Fruit fly (Drosophila melanogaster) whole organism, embryonic: ENCODE results near the gene CG14230.
A peak's percentile ranks its signal among the peaks of the same experiment; 100 is the strongest.

Experiments used
- Abd-B ChIP-seq: fragments of 200-800 bp; sonication (Bioruptor generic); optimal IDR thresholded peaks from 2 replicates; lab custom pipeline; 2018; ENCODE audit warnings: missing biosample characterization, mild to moderate bottlenecking, missing genetic modification characterization, moderate library complexity
- Asciz ChIP-seq: fragments of 200-800 bp; sonication (Bioruptor generic); optimal IDR thresholded peaks from 2 replicates; lab custom pipeline; 2017; ENCODE audit warnings: missing biosample characterization, mild to moderate bottlenecking, missing genetic modification characterization, missing genetic modification reagents
- Bdp1 ChIP-seq: fragments of 200-800 bp; sonication (Bioruptor generic); optimal IDR thresholded peaks from 3 replicates; lab custom pipeline; 2016; ENCODE audit warnings: missing biosample characterization, missing genetic modification characterization
- CG12744 ChIP-seq: fragments of 200-800 bp; sonication (Bioruptor generic); optimal IDR thresholded peaks from 2 replicates; lab custom pipeline; 2016; ENCODE audit warnings: missing biosample characterization, missing genetic modification characterization
- CG13424 ChIP-seq: fragments of 200-800 bp; sonication (Bioruptor generic); optimal IDR thresholded peaks from 2 replicates; lab custom pipeline; 2019; ENCODE audit warnings: missing biosample characterization, mild to moderate bottlenecking, missing genetic modification characterization, moderate library complexity
- CG1832 ChIP-seq: fragments of 200-800 bp; sonication (Bioruptor generic); optimal IDR thresholded peaks from 2 replicates; lab custom pipeline; 2017; ENCODE audit warnings: missing biosample characterization, mild to moderate bottlenecking, missing genetic modification characterization, inconsistent platforms
- CG18764 ChIP-seq: fragments of 200-800 bp; sonication (Bioruptor generic); optimal IDR thresholded peaks from 3 replicates; lab custom pipeline; 2016; ENCODE audit warnings: missing biosample characterization, missing genetic modification characterization
- CG2120 ChIP-seq: fragments of 200-800 bp; sonication (Bioruptor generic); optimal IDR thresholded peaks from 3 replicates; lab custom pipeline; 2016; ENCODE audit warnings: missing biosample characterization, missing genetic modification characterization
- CG4424 ChIP-seq: fragments of 200-800 bp; sonication (Bioruptor generic); optimal IDR thresholded peaks from 3 replicates; lab custom pipeline; 2016; ENCODE audit warnings: missing biosample characterization, missing genetic modification characterization
- CG6175 ChIP-seq: fragments of 200-800 bp; sonication (Bioruptor generic); IDR thresholded peaks from 3 replicates; pipeline ENCODE4 v1.3.6; 2022; ENCODE audit warnings: missing biosample characterization, missing genetic modification characterization
- CG6654 ChIP-seq: fragments of 200-800 bp; sonication (Bioruptor generic); optimal IDR thresholded peaks from 2 replicates; lab custom pipeline; 2017; ENCODE audit warnings: missing biosample characterization, mild to moderate bottlenecking, missing genetic modification characterization
- CG6791 ChIP-seq: fragments of 200-800 bp; sonication (Bioruptor generic); IDR thresholded peaks from 3 replicates; pipeline ENCODE4 v1.3.6; 2022; ENCODE audit warnings: missing biosample characterization, missing genetic modification characterization; ENCODE audit not compliant: partially characterized antibody
- CG7839 ChIP-seq: fragments of 200-800 bp; sonication (Bioruptor generic); optimal IDR thresholded peaks from 3 replicates; lab custom pipeline; 2018; ENCODE audit warnings: missing biosample characterization, mild to moderate bottlenecking, missing genetic modification characterization, moderate library complexity
- CG7963 ChIP-seq: fragments of 200-800 bp; sonication (Bioruptor generic); IDR thresholded peaks from 3 replicates; pipeline ENCODE4 v1.3.6; 2022; ENCODE audit warnings: missing biosample characterization, missing genetic modification characterization; ENCODE audit not compliant: partially characterized antibody
- CG8290 ChIP-seq, 3 experiments: fragments of 200-800 bp; sonication (Bioruptor generic); optimal IDR thresholded peaks; 2 replicates each; lab custom pipeline; 2016 to 2019; ENCODE audit warnings: missing biosample characterization in 3 of 3, missing genetic modification characterization in 3 of 3, mild to moderate bottlenecking in 2 of 3, moderate library complexity in 1 of 3
- CG8924 ChIP-seq: fragments of 200-800 bp; optimal IDR thresholded peaks from 3 replicates; lab custom pipeline; 2019; ENCODE audit warnings: missing biosample characterization, mild to moderate bottlenecking, missing genetic modification characterization, moderate library complexity
- CG9609 ChIP-seq: fragments of 200-800 bp; sonication (Bioruptor generic); optimal IDR thresholded peaks from 3 replicates; lab custom pipeline; 2016; ENCODE audit warnings: missing biosample characterization, missing genetic modification characterization
- Dll ChIP-seq: fragments of 200-800 bp; sonication (Bioruptor generic); IDR thresholded peaks from 4 replicates; pipeline ENCODE4 v1.3.6; 2022; ENCODE audit warnings: missing biosample characterization, missing genetic modification characterization; ENCODE audit not compliant: partially characterized antibody
- Dp ChIP-seq: fragments of 200-800 bp; sonication (Bioruptor generic); optimal IDR thresholded peaks from 2 replicates; lab custom pipeline; 2018; ENCODE audit warnings: missing biosample characterization, mild to moderate bottlenecking, missing genetic modification characterization, moderate library complexity
- Drgx ChIP-seq: fragments of 200-800 bp; sonication (Bioruptor generic); IDR thresholded peaks from 2 replicates; pipeline ENCODE4 v1.3.6; 2022; ENCODE audit warnings: missing biosample characterization, missing genetic modification characterization
- Elba2 ChIP-seq: fragments of 200-800 bp; sonication (Bioruptor generic); optimal IDR thresholded peaks from 3 replicates; lab custom pipeline; 2016; ENCODE audit warnings: missing biosample characterization, missing genetic modification characterization
- Lim3 ChIP-seq: fragments of 200-800 bp; sonication (Bioruptor generic); IDR thresholded peaks from 2 replicates; pipeline ENCODE4 v1.3.6; 2022; ENCODE audit warnings: missing biosample characterization, missing genetic modification characterization
- MBD-R2 ChIP-seq: fragments of 200-800 bp; sonication (Bioruptor generic); IDR thresholded peaks from 2 replicates; pipeline ENCODE4 v1.3.6; 2022; ENCODE audit warnings: missing biosample characterization, missing genetic modification characterization
- Nf-YC ChIP-seq: fragments of 200-800 bp; optimal IDR thresholded peaks from 3 replicates; lab custom pipeline; 2019; ENCODE audit warnings: missing biosample characterization, mild to moderate bottlenecking, missing genetic modification characterization, moderate library complexity
- PHDP ChIP-seq: fragments of 200-800 bp; sonication (Bioruptor generic); optimal IDR thresholded peaks from 3 replicates; lab custom pipeline; 2018; ENCODE audit warnings: missing biosample characterization, mild to moderate bottlenecking, missing genetic modification characterization, moderate library complexity
- Rfx ChIP-seq: fragments of 200-800 bp; sonication (Bioruptor generic); IDR thresholded peaks from 2 replicates; pipeline ENCODE4 v1.3.6; 2022; ENCODE audit warnings: missing biosample characterization, missing genetic modification characterization
- Usf ChIP-seq: fragments of 200-800 bp; sonication (Bioruptor generic); optimal IDR thresholded peaks from 2 replicates; lab custom pipeline; 2017; ENCODE audit warnings: missing genotype, missing biosample characterization, missing genetic modification characterization
- bbx ChIP-seq: fragments of 200-800 bp; sonication (Bioruptor generic); IDR thresholded peaks from 2 replicates; pipeline ENCODE4 v1.3.6; 2022; ENCODE audit warnings: missing biosample characterization, missing genetic modification characterization; ENCODE audit not compliant: partially characterized antibody
- bsh ChIP-seq, 2 experiments: fragments of 200-800 bp; sonication (Bioruptor generic); optimal IDR thresholded peaks; 2 replicates each; lab custom pipeline; 2017 to 2018; ENCODE audit warnings: mild to moderate bottlenecking in 2 of 2, missing biosample characterization in 2 of 2, missing genetic modification characterization in 2 of 2, moderate library complexity in 1 of 2
- cas ChIP-seq: fragments of 200-800 bp; sonication (Bioruptor generic); IDR thresholded peaks from 2 replicates; pipeline ENCODE4 v1.3.6; 2022; ENCODE audit warnings: missing biosample characterization, missing genetic modification characterization
- dpn ChIP-seq, 2 experiments: fragments of 200-800 bp; sonication (Bioruptor generic); optimal IDR thresholded peaks; 3 replicates each; lab custom pipeline; 2016; ENCODE audit warnings: missing biosample characterization in 2 of 2, missing genetic modification characterization in 2 of 2
- gfzf ChIP-seq: fragments of 200-800 bp; sonication (Bioruptor generic); optimal IDR thresholded peaks from 2 replicates; lab custom pipeline; 2016; ENCODE audit warnings: missing biosample characterization, mild to moderate bottlenecking, missing genetic modification characterization, moderate library complexity
- grau ChIP-seq: fragments of 200-800 bp; optimal IDR thresholded peaks from 3 replicates; lab custom pipeline; 2019; ENCODE audit warnings: missing biosample characterization, mild to moderate bottlenecking, missing genetic modification characterization, moderate library complexity
- ken ChIP-seq: fragments of 200-800 bp; sonication (Bioruptor generic); IDR thresholded peaks from 3 replicates; pipeline ENCODE4 v1.3.6; 2022; ENCODE audit warnings: missing biosample characterization, missing genetic modification characterization
- lov ChIP-seq, 2 experiments: fragments of 200-800 bp in 1 of 2; fragments of >200 bp in 1 of 2; sonication (Bioruptor generic) in 1 of 2; IDR thresholded peaks in 1 of 2; optimal IDR thresholded peaks in 1 of 2; 2 replicates in 1 of 2; 3 replicates in 1 of 2; pipeline versions ENCODE4 v1.3.6 to Lab custom; 2017 to 2022; ENCODE audit warnings: missing biosample characterization in 1 of 2, missing genetic modification characterization in 1 of 2
- nerfin-2 ChIP-seq: fragments of 200-800 bp; sonication (Bioruptor generic); IDR thresholded peaks from 2 replicates; pipeline ENCODE4 v1.3.6; 2022; ENCODE audit warnings: missing biosample characterization, missing genetic modification characterization; ENCODE audit not compliant: partially characterized antibody
- nom ChIP-seq: fragments of 200-800 bp; sonication (Bioruptor generic); optimal IDR thresholded peaks from 2 replicates; lab custom pipeline; 2017; ENCODE audit warnings: missing biosample characterization, missing genetic modification characterization, mild to moderate bottlenecking, moderate library complexity, missing genetic modification reagents
- pum ChIP-seq: fragments of 200-800 bp; sonication (Bioruptor generic); optimal IDR thresholded peaks from 2 replicates; lab custom pipeline; 2016; ENCODE audit warnings: missing biosample characterization, missing genetic modification characterization
- run ChIP-seq: fragments of 200-800 bp; sonication (Bioruptor generic); optimal IDR thresholded peaks from 3 replicates; lab custom pipeline; 2018; ENCODE audit warnings: missing biosample characterization, mild to moderate bottlenecking, missing genetic modification characterization
- sc ChIP-seq, 3 experiments: fragments of >200 bp in 2 of 3; fragments of 200-800 bp in 1 of 3; sonication (Bioruptor generic) in 1 of 3; optimal IDR thresholded peaks; 2 replicates in 2 of 3; 3 replicates in 1 of 3; lab custom pipeline; 2017; ENCODE audit warnings: mild to moderate bottlenecking in 1 of 3, missing biosample characterization in 1 of 3, missing genetic modification characterization in 1 of 3, missing genetic modification reagents in 1 of 3
- sna ChIP-seq: fragments of 200-800 bp; sonication (Bioruptor generic); IDR thresholded peaks from 2 replicates; pipeline ENCODE4 v1.3.6; 2022; ENCODE audit warnings: missing biosample characterization, missing genetic modification characterization; ENCODE audit not compliant: partially characterized antibody
- sob ChIP-seq: fragments of 200-800 bp; sonication (Bioruptor generic); IDR thresholded peaks from 2 replicates; pipeline ENCODE4 v1.3.6; 2022; ENCODE audit warnings: missing biosample characterization, missing genetic modification characterization
- stwl ChIP-seq: fragments of 200-800 bp; sonication (Bioruptor generic); optimal IDR thresholded peaks from 3 replicates; lab custom pipeline; 2018; ENCODE audit warnings: missing biosample characterization, mild to moderate bottlenecking, missing genetic modification characterization, moderate library complexity
- tin ChIP-seq: fragments of 200-800 bp; sonication (Bioruptor generic); optimal IDR thresholded peaks from 3 replicates; lab custom pipeline; 2016; ENCODE audit warnings: missing biosample characterization, missing genetic modification characterization
- toy ChIP-seq: fragments of 200-800 bp; sonication (Bioruptor generic); IDR thresholded peaks from 2 replicates; pipeline ENCODE4 v1.3.6; 2022; ENCODE audit warnings: missing biosample characterization, missing genetic modification characterization
- tx ChIP-seq: fragments of 200-800 bp; sonication (Bioruptor generic); optimal IDR thresholded peaks from 2 replicates; lab custom pipeline; 2016; ENCODE audit warnings: missing biosample characterization, missing genetic modification characterization
- vvl ChIP-seq: fragments of 200-800 bp; sonication (Bioruptor generic); IDR thresholded peaks from 2 replicates; pipeline ENCODE4 v1.3.6; 2022; ENCODE audit warnings: missing biosample characterization, missing genetic modification characterization
- zen ChIP-seq: fragments of 200-800 bp; sonication (Bioruptor generic); optimal IDR thresholded peaks from 3 replicates; lab custom pipeline; 2018; ENCODE audit warnings: missing biosample characterization, mild to moderate bottlenecking, missing genetic modification characterization, moderate library complexity

The CG14230 gene

dm6 chrX:19701611-19702010 is 2.4 kb upstream of the CG14230 start, which contains the start of gene Tcs4 (continued):
- TF ChIP-seq CG12744 (GFP tag; lab: Kevin White, UChicago) (no peak), MBD-R2 (GFP tag; lab: Robert Waterston, UW) (peak; percentile 82), Lim3 (GFP tag; lab: Robert Waterston, UW) (no peak), cas (GFP tag; lab: Robert Waterston, UW) (no peak), run (tag; lab: Kevin White, UChicago) (no peak), sna (peak; percentile 66; the same call in 1 of the 2 replicates), CG7839 (tag; lab: Kevin White, UChicago) (peak; percentile 43), toy (GFP tag; lab: Robert Waterston, UW) (no peak), CG4424 (GFP tag; lab: Kevin White, UChicago) (peak; percentile 10), gfzf (peak; percentile 63), dpn (GFP tag; optimal IDR thresholded peaks at IDR 0.05; lab: Kevin White, UChicago) (peak in 1 of 2 experiments; percentile 28), bsh (GFP tag; optimal IDR thresholded peaks at IDR 0.05; lab: Kevin White, UChicago) (peak in 1 of 2 experiments; percentile 33), sob (GFP tag; lab: Robert Waterston, UW) (0 out of 2 replicates have a peak, but pooled peaks have one; percentile 19), CG2120 (GFP tag; lab: Kevin White, UChicago) (peak; percentile 16), Drgx (GFP tag; lab: Robert Waterston, UW) (0 out of 2 replicates have a peak, but pooled peaks have one; percentile 6), vvl (GFP tag; lab: Robert Waterston, UW) (peak; percentile 71), nerfin-2 (GFP tag; lab: Robert Waterston, UW) (0 out of 2 replicates have a peak, but pooled peaks have one; percentile 35), CG18764 (GFP tag; lab: Kevin White, UChicago) (peak; percentile 99), bbx (GFP tag; lab: Robert Waterston, UW) (peak; percentile 60; the same call in 1 of the 2 replicates), stwl (tag; lab: Kevin White, UChicago) (peak; percentile 100), CG13424 (tag; lab: Kevin White, UChicago) (peak; percentile 58), tin (GFP tag; lab: Kevin White, UChicago) (peak; percentile 29), Bdp1 (GFP tag; lab: Kevin White, UChicago) (no peak), Dll (GFP tag; lab: Robert Waterston, UW) (peak; percentile 59; the same call in 2 of the 4 replicates), CG1832 (GFP tag; lab: Kevin White, UChicago) (no peak), Nf-YC (tag; lab: Kevin White, UChicago) (peak; percentile 19), Asciz (GFP tag; lab: Kevin White, UChicago) (no peak), PHDP (tag; lab: Kevin White, UChicago) (peak; percentile 44), Elba2 (GFP tag; lab: Kevin White, UChicago) (peak; percentile 25), nom (GFP tag; lab: Kevin White, UChicago) (no peak), sc (optimal IDR thresholded peaks at IDR 0.05; lab: Kevin White, UChicago) (no peak), sc (GFP tag; optimal IDR thresholded peaks at IDR 0.05; lab: Kevin White, UChicago) (no peak), pum (no peak), CG9609 (no peak), CG8924 (tag; lab: Kevin White, UChicago) (peak; percentile 20), CG8290 (GFP tag; optimal IDR thresholded peaks at IDR 0.05; lab: Kevin White, UChicago) (peak; percentile 4), CG8290 (tag; optimal IDR thresholded peaks at IDR 0.05; lab: Kevin White, UChicago) (no peak), CG6654 (no peak), tx (GFP tag; lab: Kevin White, UChicago) (no peak), ken (GFP tag; lab: Robert Waterston, UW) (0 out of 3 replicates have a peak, but pooled peaks have one; percentile 4), Dp (GFP tag; lab: Kevin White, UChicago) (peak; percentile 32), CG7963 (GFP tag; lab: Robert Waterston, UW) (no peak), grau (tag; lab: Kevin White, UChicago) (peak; percentile 48), Abd-B (GFP tag; lab: Kevin White, UChicago) (no peak), Rfx (GFP tag; lab: Robert Waterston, UW) (0 out of 2 replicates have a peak, but pooled peaks have one; percentile 29), Usf (GFP tag; lab: Kevin White, UChicago) (no peak), CG6791 (GFP tag; lab: Robert Waterston, UW) (peak; percentile 72; the same call in 2 of the 3 replicates), CG6175 (GFP tag; lab: Robert Waterston, UW) (no peak), lov (optimal IDR thresholded peaks at IDR 0.05; lab: Kevin White, UChicago) (no peak), lov (GFP tag; IDR thresholded peaks at IDR 0.05; lab: Robert Waterston, UW) (no peak), zen (tag; lab: Kevin White, UChicago) (peak; percentile 22)
